Worm (Caenorhabditis elegans): ENCODE measurements around the gene R102.4.

- TF ChIP-seq him-1 (tag; optimal IDR thresholded peaks at IDR 0.05): no peak
- TF ChIP-seq dao-5 (tag; optimal IDR thresholded peaks at IDR 0.05): no peak
These were observed 19.5 kb upstream of the R102.4 start for ce11 chrIV:10714594-10714993.
